Fruit fly (Drosophila melanogaster) whole organism, pupa: ENCODE results near the gene CG6739.

ENCODE experiments used
- CG10348 ChIP-seq: fragments of 200-800 bp; sonication (Bioruptor generic); IDR thresholded peaks from 2 replicates; pipeline ENCODE4 v1.3.6; 2022; ENCODE audit warnings: missing biosample characterization, missing genetic modification characterization
- CG12605 ChIP-seq: fragments of 200-800 bp; sonication (Bioruptor generic); IDR thresholded peaks from 2 replicates; pipeline ENCODE4 v1.3.6; 2022; ENCODE audit warnings: missing biosample characterization, missing genetic modification characterization
- CG13204 ChIP-seq: fragments of 200-800 bp; sonication (Bioruptor generic); optimal IDR thresholded peaks from 2 replicates; lab custom pipeline; 2018; ENCODE audit warnings: missing biosample characterization, mild to moderate bottlenecking, missing genetic modification characterization, moderate library complexity
- CG14655 ChIP-seq: fragments of 200-800 bp; sonication (Bioruptor generic); optimal IDR thresholded peaks from 3 replicates; lab custom pipeline; 2017; ENCODE audit warnings: mild to moderate bottlenecking, missing biosample characterization, missing genetic modification reagents, missing genetic modification characterization
- CG15710 ChIP-seq: fragments of 200-800 bp; sonication (Bioruptor generic); optimal IDR thresholded peaks from 2 replicates; lab custom pipeline; 2018; ENCODE audit warnings: missing biosample characterization, mild to moderate bottlenecking, missing genetic modification characterization, moderate library complexity
- CG17806 ChIP-seq: fragments of 200-800 bp; sonication (Bioruptor generic); optimal IDR thresholded peaks from 2 replicates; lab custom pipeline; 2018; ENCODE audit warnings: missing biosample characterization, mild to moderate bottlenecking, missing genetic modification characterization, moderate library complexity
- CG32121 ChIP-seq: fragments of 200-800 bp; sonication (Bioruptor generic); IDR thresholded peaks from 2 replicates; pipeline ENCODE4 v1.3.6; 2022; ENCODE audit warnings: missing biosample characterization, missing genetic modification characterization
- CG34367 ChIP-seq: fragments of 200-800 bp; sonication (Bioruptor generic); optimal IDR thresholded peaks from 2 replicates; lab custom pipeline; 2018; ENCODE audit warnings: missing biosample characterization, mild to moderate bottlenecking, missing genetic modification characterization
- CG4496 ChIP-seq: fragments of 200-800 bp; sonication (Bioruptor generic); IDR thresholded peaks from 3 replicates; pipeline ENCODE4 v1.3.6; 2022; ENCODE audit warnings: missing biosample characterization, missing genetic modification characterization
- CG8159 ChIP-seq: fragments of 200-800 bp; sonication (Bioruptor generic); optimal IDR thresholded peaks from 3 replicates; lab custom pipeline; 2018; ENCODE audit warnings: missing biosample characterization, mild to moderate bottlenecking, missing genetic modification characterization, moderate library complexity
- CG8301 ChIP-seq: fragments of 200-800 bp; sonication (Bioruptor generic); optimal IDR thresholded peaks from 2 replicates; lab custom pipeline; 2018; ENCODE audit warnings: missing biosample characterization, mild to moderate bottlenecking, missing genetic modification characterization
- CG9948 ChIP-seq: fragments of 200-800 bp; sonication (Bioruptor generic); optimal IDR thresholded peaks from 2 replicates; lab custom pipeline; 2018; ENCODE audit warnings: missing biosample characterization, mild to moderate bottlenecking, missing genetic modification characterization, moderate library complexity
- D1 ChIP-seq: fragments of 200-800 bp; sonication (Bioruptor generic); optimal IDR thresholded peaks from 2 replicates; lab custom pipeline; 2018; ENCODE audit warnings: missing biosample characterization, mild to moderate bottlenecking, missing genetic modification characterization, moderate library complexity
- EcR ChIP-seq: fragments of 200-800 bp; sonication (Bioruptor generic); optimal IDR thresholded peaks from 3 replicates; lab custom pipeline; 2019; ENCODE audit warnings: missing biosample characterization, missing genetic modification characterization, mild to moderate bottlenecking, moderate library complexity, missing genetic modification reagents
- Ets98B ChIP-seq: fragments of 200-800 bp; sonication (Bioruptor generic); IDR thresholded peaks from 2 replicates; pipeline ENCODE4 v1.3.6; 2022; ENCODE audit warnings: missing biosample characterization, missing genetic modification characterization
- Pif1A ChIP-seq: fragments of 200-800 bp; sonication (Bioruptor generic); optimal IDR thresholded peaks from 3 replicates; lab custom pipeline; 2016; ENCODE audit warnings: missing biosample characterization, missing genetic modification characterization
- Pif1B ChIP-seq: fragments of 200-800 bp; sonication (Bioruptor generic); optimal IDR thresholded peaks from 3 replicates; lab custom pipeline; 2016; ENCODE audit warnings: missing biosample characterization, missing genetic modification characterization
- Snoo ChIP-seq: fragments of 200-800 bp; sonication (Bioruptor generic); optimal IDR thresholded peaks from 3 replicates; lab custom pipeline; 2017; ENCODE audit warnings: missing biosample characterization, mild to moderate bottlenecking, missing genetic modification characterization, inconsistent platforms
- fd96Ca ChIP-seq: fragments of 200-800 bp; sonication (Bioruptor generic); IDR thresholded peaks from 3 replicates; pipeline ENCODE4 v1.3.6; 2022; ENCODE audit warnings: missing biosample characterization, missing genetic modification characterization
- gl ChIP-seq: fragments of 200-800 bp; sonication (Bioruptor generic); optimal IDR thresholded peaks from 2 replicates; lab custom pipeline; 2018; ENCODE audit warnings: missing biosample characterization, mild to moderate bottlenecking, missing genetic modification characterization
- rn ChIP-seq: fragments of 200-800 bp; sonication (Bioruptor generic); IDR thresholded peaks from 2 replicates; pipeline ENCODE4 v1.3.6; 2022; ENCODE audit warnings: missing biosample characterization, missing genetic modification characterization

CG6739 gene

dm6 chr2L:7598697-7599096 is 9.5 kb upstream of the CG6739 start:
- TF ChIP-seq CG17806 (tag; lab: Kevin White, UChicago) = peak; percentile 36
- TF ChIP-seq CG34367 (tag; lab: Kevin White, UChicago) = peak; percentile 18
- TF ChIP-seq fd96Ca = peak; percentile 94
- no peak for TF ChIP-seq CG13204
- peak; percentile 92 for TF ChIP-seq Ets98B (GFP tag; lab: Robert Waterston, UW)
- peak; percentile 79 for TF ChIP-seq rn
- peak; percentile 74 for TF ChIP-seq CG10348 (GFP tag; lab: Robert Waterston, UW)
- TF ChIP-seq Snoo (tag; lab: Kevin White, UChicago) = no peak
- peak; percentile 15 for TF ChIP-seq Pif1A (GFP tag; lab: Kevin White, UChicago)
- TF ChIP-seq CG9948 = peak; percentile 32
- TF ChIP-seq EcR = no peak
- no peak for TF ChIP-seq gl (tag; lab: Kevin White, UChicago)
- peak; percentile 88 for TF ChIP-seq CG4496 (GFP tag; lab: Robert Waterston, UW)
- TF ChIP-seq Pif1B = peak; percentile 24
- peak; percentile 49 for TF ChIP-seq CG8159
- no peak for TF ChIP-seq D1 (tag; lab: Kevin White, UChicago)
- TF ChIP-seq CG14655 = peak; percentile 61
- TF ChIP-seq CG8301 (tag; lab: Kevin White, UChicago) = peak; percentile 45
- TF ChIP-seq CG32121 = peak; percentile 82
- TF ChIP-seq CG12605 (GFP tag; lab: Robert Waterston, UW) = peak; percentile 51; the same call in 1 of the 2 replicates
- peak; percentile 57 for TF ChIP-seq CG15710 (tag; lab: Kevin White, UChicago)

dm6 chr2L:7601875-7602274 is 6.3 kb upstream of the CG6739 start:
- TF ChIP-seq D1 (tag; lab: Kevin White, UChicago) (no peak), CG32121 (peak; percentile 83), CG17806 (tag; lab: Kevin White, UChicago) (peak; percentile 78), EcR (no peak), CG4496 (GFP tag; lab: Robert Waterston, UW) (peak; percentile 84), CG14655 (peak; percentile 87), fd96Ca (no peak; the same call in 2 of the 3 replicates), CG10348 (GFP tag; lab: Robert Waterston, UW) (no peak), rn (0 out of 2 replicates have a peak, but pooled peaks have one; percentile 24), Pif1A (GFP tag; lab: Kevin White, UChicago) (peak; percentile 77), CG8301 (tag; lab: Kevin White, UChicago) (peak; percentile 84), Pif1B (peak; percentile 62), CG13204 (no peak), Ets98B (GFP tag; lab: Robert Waterston, UW) (peak; percentile 77), Snoo (tag; lab: Kevin White, UChicago) (no peak), CG8159 (peak; percentile 71), CG15710 (tag; lab: Kevin White, UChicago) (peak; percentile 72), CG9948 (peak; percentile 81), CG34367 (tag; lab: Kevin White, UChicago) (peak; percentile 55), CG12605 (GFP tag; lab: Robert Waterston, UW) (peak; percentile 51), gl (tag; lab: Kevin White, UChicago) (peak; percentile 30)

dm6 chr2L:7605300-7605699 is 2.9 kb upstream of the CG6739 start, which contains the start of gene Cyp4d21:
Gene Cyp4d21 (plus strand): TSS chr2L:7605600.
- TF ChIP-seq Ets98B (GFP tag; lab: Robert Waterston, UW) = no peak
- no peak for TF ChIP-seq Pif1B
- no peak for TF ChIP-seq rn
- TF ChIP-seq CG13204 = no peak
- TF ChIP-seq CG32121 = no peak
- no peak for TF ChIP-seq CG17806 (tag; lab: Kevin White, UChicago)
- no peak for TF ChIP-seq CG9948
- no peak for TF ChIP-seq CG34367 (tag; lab: Kevin White, UChicago)
- no peak for TF ChIP-seq CG14655
- no peak for TF ChIP-seq CG10348 (GFP tag; lab: Robert Waterston, UW)
- no peak for TF ChIP-seq CG15710 (tag; lab: Kevin White, UChicago)
- TF ChIP-seq fd96Ca = no peak
- no peak for TF ChIP-seq CG8301 (tag; lab: Kevin White, UChicago)

- peak; percentile 67 for TF ChIP-seq CG32121
- no peak for TF ChIP-seq D1 (tag; lab: Kevin White, UChicago)
- peak; percentile 64 for TF ChIP-seq CG15710 (tag; lab: Kevin White, UChicago)
- TF ChIP-seq Ets98B (GFP tag; lab: Robert Waterston, UW) = peak; percentile 79
- peak; percentile 71 for TF ChIP-seq CG17806 (tag; lab: Kevin White, UChicago)
- TF ChIP-seq CG34367 (tag; lab: Kevin White, UChicago) = peak; percentile 61
- no peak for TF ChIP-seq CG12605 (GFP tag; lab: Robert Waterston, UW)
- TF ChIP-seq CG8159 = peak; percentile 71
- peak; percentile 80 for TF ChIP-seq CG4496 (GFP tag; lab: Robert Waterston, UW)
- TF ChIP-seq CG14655 = peak; percentile 76
- 0 out of 3 replicates have a peak, but pooled peaks have one; percentile 49 for TF ChIP-seq fd96Ca
- peak; percentile 28 for TF ChIP-seq Pif1B
- peak; percentile 62 for TF ChIP-seq CG9948
- TF ChIP-seq Pif1A (GFP tag; lab: Kevin White, UChicago) = peak; percentile 65
- peak; percentile 38 for TF ChIP-seq Snoo (tag; lab: Kevin White, UChicago)
- TF ChIP-seq rn = peak; percentile 39; the same call in 1 of the 2 replicates
- TF ChIP-seq CG8301 (tag; lab: Kevin White, UChicago) = peak; percentile 70
- TF ChIP-seq EcR = peak; percentile 11
- TF ChIP-seq CG10348 (GFP tag; lab: Robert Waterston, UW) = no peak
- no peak for TF ChIP-seq CG13204
- TF ChIP-seq gl (tag; lab: Kevin White, UChicago) = no peak
Observed at dm6 chr2L:7611580-7611979, 3.4 kb downstream of the CG6739 start.

dm6 chr2L:7612233-7612632 is 4.0 kb downstream of the CG6739 start:
- TF ChIP-seq fd96Ca = no peak
- peak; percentile 7 for TF ChIP-seq CG8301 (tag; lab: Kevin White, UChicago)
- no peak for TF ChIP-seq CG12605 (GFP tag; lab: Robert Waterston, UW)
- no peak for TF ChIP-seq CG4496 (GFP tag; lab: Robert Waterston, UW)
- peak; percentile 58 for TF ChIP-seq CG14655
- peak; percentile 20 for TF ChIP-seq CG9948
- no peak for TF ChIP-seq Ets98B (GFP tag; lab: Robert Waterston, UW)
- TF ChIP-seq, all 21 proteins: peak for 3
